Worm (Caenorhabditis elegans) whole organism, late embryonic: ENCODE data around the gene ver-3.

Experiments
- C08G9.2 ChIP-seq: sonication (generic microtip); optimal IDR thresholded peaks from 2 replicates; lab custom pipeline; 2016; ENCODE audit warnings: mild to moderate bottlenecking, missing genetic modification characterization, moderate library complexity, missing compliant biosample characterization
- C38D4.7 ChIP-seq: fragments of 200-800 bp; sonication (Bioruptor generic); optimal IDR thresholded peaks from 2 replicates; lab custom pipeline; 2018; ENCODE audit warnings: mild to moderate bottlenecking, missing genetic modification characterization, moderate library complexity, missing compliant biosample characterization
- K02D7.2 ChIP-seq: sonication (generic microtip); optimal IDR thresholded peaks from 2 replicates; lab custom pipeline; 2017; ENCODE audit warnings: mild to moderate bottlenecking, missing genetic modification characterization, missing compliant biosample characterization
- K09A11.1 ChIP-seq: sonication (generic microtip); optimal IDR thresholded peaks from 2 replicates; lab custom pipeline; 2017; ENCODE audit warnings: antibody characterized with exemption, mild to moderate bottlenecking, missing genetic modification characterization, missing compliant biosample characterization; ENCODE audit not compliant: insufficient read depth
- T23F11.4 ChIP-seq: fragments of 200-800 bp; sonication (Bioruptor generic); optimal IDR thresholded peaks from 2 replicates; lab custom pipeline; 2018; ENCODE audit warnings: mild to moderate bottlenecking, missing genetic modification characterization, missing compliant biosample characterization
- Y22D7AL.16 ChIP-seq: sonication (generic microtip); optimal IDR thresholded peaks from 2 replicates; lab custom pipeline; 2016; ENCODE audit warnings: missing genetic modification characterization, missing compliant biosample characterization
- ama-1 ChIP-seq: fragments of 150-350 bp; optimal IDR thresholded peaks from 2 replicates; lab custom pipeline; 2014
- ceh-14 ChIP-seq: sonication (generic microtip); optimal IDR thresholded peaks from 2 replicates; lab custom pipeline; 2016; ENCODE audit warnings: missing genotype, missing genetic modification characterization, missing compliant biosample characterization
- ceh-19 ChIP-seq: fragments of 200-800 bp; sonication (Bioruptor generic); optimal IDR thresholded peaks from 2 replicates; lab custom pipeline; 2018; ENCODE audit warnings: mild to moderate bottlenecking, missing genetic modification characterization, missing compliant biosample characterization
- ceh-2 ChIP-seq: sonication (generic microtip); optimal IDR thresholded peaks from 2 replicates; lab custom pipeline; 2016; ENCODE audit warnings: missing genotype, missing genetic modification characterization, missing compliant biosample characterization
- ceh-22 ChIP-seq: sonication (generic microtip); optimal IDR thresholded peaks from 2 replicates; lab custom pipeline; 2017; ENCODE audit warnings: missing biosample characterization, missing genetic modification characterization
- ceh-30 ChIP-seq: fragments of 150-350 bp; optimal IDR thresholded peaks from 2 replicates; lab custom pipeline; 2014; ENCODE audit warnings: missing biosample characterization, missing genetic modification characterization
- ceh-31 ChIP-seq: sonication (generic microtip); optimal IDR thresholded peaks from 2 replicates; lab custom pipeline; 2016; ENCODE audit warnings: missing genetic modification characterization, missing compliant biosample characterization
- ceh-34 ChIP-seq: sonication (generic microtip); optimal IDR thresholded peaks from 2 replicates; lab custom pipeline; 2016; ENCODE audit warnings: mild to moderate bottlenecking, missing genetic modification characterization, missing compliant biosample characterization
- ceh-45 ChIP-seq: fragments of 200-800 bp; sonication (Bioruptor generic); IDR thresholded peaks from 2 replicates; pipeline ENCODE4 v1.3.6; 2022; ENCODE audit warnings: missing genetic modification reagents, missing genetic modification characterization, missing compliant biosample characterization
- ceh-48 ChIP-seq: sonication (generic microtip); optimal IDR thresholded peaks from 2 replicates; lab custom pipeline; 2016; ENCODE audit warnings: missing genetic modification characterization, inconsistent platforms, missing compliant biosample characterization
- ceh-6 ChIP-seq: fragments of 200-800 bp; sonication (Bioruptor generic); optimal IDR thresholded peaks from 2 replicates; lab custom pipeline; 2018; ENCODE audit warnings: mild to moderate bottlenecking, missing genetic modification characterization, missing compliant biosample characterization
- che-1 ChIP-seq: sonication (generic microtip); optimal IDR thresholded peaks from 2 replicates; lab custom pipeline; 2016; ENCODE audit warnings: mild to moderate bottlenecking, missing genetic modification characterization, missing compliant biosample characterization
- elt-4 ChIP-seq: sonication (generic microtip); optimal IDR thresholded peaks from 2 replicates; lab custom pipeline; 2016; ENCODE audit warnings: missing genetic modification characterization, missing compliant biosample characterization
- ets-4 ChIP-seq: sonication (generic microtip); optimal IDR thresholded peaks from 2 replicates; lab custom pipeline; 2016; ENCODE audit warnings: missing genetic modification characterization, missing compliant biosample characterization
- eyg-1 ChIP-seq: sonication (generic microtip); optimal IDR thresholded peaks from 2 replicates; lab custom pipeline; 2016; ENCODE audit warnings: missing genotype, missing genetic modification characterization, missing compliant biosample characterization
- fax-1 ChIP-seq: sonication (generic microtip); optimal IDR thresholded peaks from 2 replicates; lab custom pipeline; 2016; ENCODE audit warnings: missing genotype, missing genetic modification characterization, missing compliant biosample characterization
- fkh-10 ChIP-seq: fragments of 150-350 bp; optimal IDR thresholded peaks from 2 replicates; lab custom pipeline; 2014; ENCODE audit warnings: missing biosample characterization, missing genetic modification reagents, missing genetic modification characterization
- fkh-6 ChIP-seq: sonication (generic microtip); optimal IDR thresholded peaks from 2 replicates; lab custom pipeline; 2016; ENCODE audit warnings: missing genetic modification characterization, missing compliant biosample characterization
- hlh-15 ChIP-seq: sonication (generic microtip); optimal IDR thresholded peaks from 2 replicates; lab custom pipeline; 2016; ENCODE audit warnings: missing genetic modification characterization, missing compliant biosample characterization
- hlh-8 ChIP-seq: sonication (generic microtip); optimal IDR thresholded peaks from 2 replicates; lab custom pipeline; 2016; ENCODE audit warnings: missing genotype, missing genetic modification characterization, missing compliant biosample characterization
- lim-6 ChIP-seq: sonication (generic microtip); optimal IDR thresholded peaks from 2 replicates; lab custom pipeline; 2016; ENCODE audit warnings: missing genetic modification characterization, missing compliant biosample characterization
- lin-11 ChIP-seq: fragments of 200-800 bp; sonication (Bioruptor generic); optimal IDR thresholded peaks from 2 replicates; lab custom pipeline; 2018; ENCODE audit warnings: mild to moderate bottlenecking, missing genetic modification characterization, missing compliant biosample characterization
- madf-2 ChIP-seq: sonication (generic microtip); optimal IDR thresholded peaks from 2 replicates; lab custom pipeline; 2017; ENCODE audit warnings: missing genetic modification characterization, missing compliant biosample characterization
- mec-3 ChIP-seq: sonication (generic microtip); optimal IDR thresholded peaks from 2 replicates; lab custom pipeline; 2016; ENCODE audit warnings: borderline replicate concordance, missing genetic modification characterization, missing compliant biosample characterization
- nfya-1 ChIP-seq: sonication (generic microtip); optimal IDR thresholded peaks from 2 replicates; lab custom pipeline; 2017; ENCODE audit warnings: missing genetic modification characterization, mild to moderate bottlenecking, missing compliant biosample characterization, antibody characterized with exemption, moderate library complexity
- nhr-11 ChIP-seq: fragments of 150-350 bp; optimal IDR thresholded peaks from 2 replicates; lab custom pipeline; 2014; ENCODE audit warnings: missing biosample characterization, missing genetic modification characterization
- nhr-232 ChIP-seq: sonication (generic microtip); optimal IDR thresholded peaks from 2 replicates; lab custom pipeline; 2016; ENCODE audit warnings: missing genetic modification characterization, missing compliant biosample characterization
- npax-4 ChIP-seq: sonication (generic microtip); optimal IDR thresholded peaks from 2 replicates; lab custom pipeline; 2016; ENCODE audit warnings: missing genetic modification characterization, missing compliant biosample characterization
- odd-2 ChIP-seq: sonication (generic microtip); optimal IDR thresholded peaks from 2 replicates; lab custom pipeline; 2017; ENCODE audit warnings: antibody characterized with exemption, mild to moderate bottlenecking, missing genetic modification characterization, missing compliant biosample characterization
- pat-9 ChIP-seq: fragments of 200-800 bp; sonication (Bioruptor generic); optimal IDR thresholded peaks from 2 replicates; lab custom pipeline; 2018; ENCODE audit warnings: mild to moderate bottlenecking, missing genetic modification characterization, moderate library complexity, missing compliant biosample characterization
- pax-1 ChIP-seq: fragments of 150-350 bp; optimal IDR thresholded peaks from 2 replicates; lab custom pipeline; 2014; ENCODE audit warnings: missing biosample characterization, missing genetic modification characterization
- pha-2 ChIP-seq: sonication (generic microtip); optimal IDR thresholded peaks from 2 replicates; lab custom pipeline; 2017; ENCODE audit warnings: mild to moderate bottlenecking, missing genetic modification characterization, missing compliant biosample characterization
- pha-4 ChIP-seq: fragments of 150-350 bp; optimal IDR thresholded peaks from 2 replicates; lab custom pipeline; 2018; ENCODE audit warnings: missing biosample characterization, missing genetic modification reagents, missing genetic modification characterization
- pqm-1 ChIP-seq: sonication (generic microtip); optimal IDR thresholded peaks from 2 replicates; lab custom pipeline; 2016; ENCODE audit warnings: missing genetic modification characterization, missing compliant biosample characterization
- pros-1 ChIP-seq: fragments of 150-350 bp; optimal IDR thresholded peaks from 2 replicates; lab custom pipeline; 2014; ENCODE audit warnings: missing biosample characterization, missing genetic modification reagents, missing genetic modification characterization
- ref-2 ChIP-seq: sonication (generic microtip); optimal IDR thresholded peaks from 2 replicates; lab custom pipeline; 2016; ENCODE audit warnings: missing genetic modification characterization, missing compliant biosample characterization
- rnt-1 ChIP-seq: sonication (generic microtip); optimal IDR thresholded peaks from 2 replicates; lab custom pipeline; 2016; ENCODE audit warnings: missing genetic modification characterization, missing compliant biosample characterization
- sox-2 ChIP-seq: fragments of 200-800 bp; sonication (Bioruptor generic); IDR thresholded peaks from 2 replicates; pipeline ENCODE4 v1.3.6; 2022; ENCODE audit warnings: missing genetic modification reagents, missing genetic modification characterization, missing compliant biosample characterization
- sox-4 ChIP-seq: sonication (generic microtip); optimal IDR thresholded peaks from 2 replicates; lab custom pipeline; 2017; ENCODE audit warnings: mild to moderate bottlenecking, missing genetic modification characterization, inconsistent platforms, missing compliant biosample characterization
- syd-9 ChIP-seq: sonication (generic microtip); optimal IDR thresholded peaks from 2 replicates; lab custom pipeline; 2016; ENCODE audit warnings: mild to moderate bottlenecking, missing genetic modification characterization, moderate library complexity, missing compliant biosample characterization
- tbx-7 ChIP-seq: sonication (generic microtip); optimal IDR thresholded peaks from 2 replicates; lab custom pipeline; 2016; ENCODE audit warnings: missing genotype, missing genetic modification characterization, missing compliant biosample characterization
- ttx-3 ChIP-seq: sonication (generic microtip); optimal IDR thresholded peaks from 2 replicates; lab custom pipeline; 2016; ENCODE audit warnings: missing genetic modification reagents, missing genetic modification characterization, missing compliant biosample characterization
- unc-3 ChIP-seq, 2 experiments: fragments of 200-800 bp in 1 of 2; sonication (Bioruptor generic) in 1 of 2; sonication (generic microtip) in 1 of 2; conservative IDR thresholded peaks in 1 of 2; optimal IDR thresholded peaks in 1 of 2; 2 replicates each; pipeline versions ENCODE4 v1.3.6 to Lab custom; 2016 to 2022; ENCODE audit warnings: missing compliant biosample characterization in 2 of 2, missing genetic modification characterization in 2 of 2, missing genetic modification reagents in 1 of 2
- unc-55 ChIP-seq: sonication (generic microtip); optimal IDR thresholded peaks from 2 replicates; lab custom pipeline; 2017; ENCODE audit warnings: missing biosample characterization, missing genetic modification reagents, missing genetic modification characterization
- unc-86 ChIP-seq: sonication (generic microtip); optimal IDR thresholded peaks from 2 replicates; lab custom pipeline; 2016; ENCODE audit warnings: missing genetic modification characterization, missing compliant biosample characterization
- ztf-16 ChIP-seq: sonication (generic microtip); optimal IDR thresholded peaks from 2 replicates; lab custom pipeline; 2017; ENCODE audit warnings: missing genetic modification characterization, missing compliant biosample characterization

Gene ver-3

DNA sequence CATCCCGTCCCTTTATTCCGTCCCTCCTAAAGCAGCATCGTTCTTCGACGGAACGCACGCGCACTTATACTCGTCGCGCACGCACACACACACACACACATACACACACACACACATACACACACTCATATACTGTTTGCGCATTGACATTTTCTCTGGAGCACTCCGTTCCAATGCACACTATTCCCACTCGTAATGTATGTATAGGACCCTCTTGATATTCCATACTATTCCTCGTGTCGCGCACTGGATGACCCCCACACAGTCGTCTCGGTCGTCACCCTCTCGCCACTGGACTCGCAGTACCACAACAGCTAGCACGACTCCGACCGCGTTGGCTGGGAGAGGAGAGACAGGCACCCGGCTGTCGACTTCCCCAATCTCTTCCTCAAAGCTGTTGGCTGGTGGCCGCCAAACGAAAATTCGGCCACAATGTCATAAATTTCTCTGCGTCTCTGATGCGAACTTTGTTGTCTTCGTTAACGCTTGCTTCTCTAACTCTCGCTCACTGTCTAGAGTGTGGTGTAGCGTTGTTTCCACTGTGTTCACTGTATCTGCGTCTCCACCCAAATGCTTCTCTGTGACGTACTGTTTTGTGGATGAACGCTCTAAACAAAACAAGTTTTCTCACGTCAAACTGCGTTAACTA lies 38.9 kb downstream of the ver-3 start:
- TF ChIP-seq ttx-3 (tag; lab: Kevin White, UChicago): no peak
- peak; percentile 90 for TF ChIP-seq pros-1 (tag; lab: Kevin White, UChicago)
- peak; percentile 52 for TF ChIP-seq pat-9 (tag; lab: Kevin White, UChicago)
- peak; percentile 75 for TF ChIP-seq C08G9.2
- TF ChIP-seq lin-11: no peak
- peak; percentile 80 for TF ChIP-seq ceh-14 (tag; lab: Kevin White, UChicago)
- TF ChIP-seq lim-6 (tag; lab: Kevin White, UChicago): peak; percentile 45
- TF ChIP-seq ceh-48 (tag; lab: Kevin White, UChicago): peak; percentile 50
- TF ChIP-seq ceh-31: peak; percentile 97
- TF ChIP-seq ceh-45 (GFP tag; lab: Robert Waterston, UW): no peak
- TF ChIP-seq elt-4: no peak
- TF ChIP-seq C38D4.7 (GFP tag; lab: Kevin White, UChicago): no peak
- TF ChIP-seq T23F11.4 (GFP tag; lab: Kevin White, UChicago): peak; percentile 57
- TF ChIP-seq eyg-1 (tag; lab: Kevin White, UChicago): peak; percentile 71
- peak; percentile 69 for TF ChIP-seq hlh-8
- peak; percentile 51 for TF ChIP-seq ceh-19
- no peak for TF ChIP-seq hlh-15 (tag; lab: Kevin White, UChicago)
- TF ChIP-seq Y22D7AL.16 (tag; lab: Kevin White, UChicago): no peak
- TF ChIP-seq npax-4: no peak
- TF ChIP-seq sox-4 (tag; lab: Kevin White, UChicago): no peak
- peak; percentile 94 for TF ChIP-seq rnt-1 (tag; lab: Kevin White, UChicago)
- peak; percentile 85 for TF ChIP-seq unc-55 (GFP tag; lab: Kevin White, UChicago)
- peak; percentile 90 for TF ChIP-seq ceh-34 (tag; lab: Kevin White, UChicago)
- peak; percentile 86 for TF ChIP-seq ceh-2 (tag; lab: Kevin White, UChicago)
- TF ChIP-seq nhr-11 (tag; lab: Kevin White, UChicago): no peak
- TF ChIP-seq pha-4: no peak
- TF ChIP-seq pha-2 (tag; lab: Kevin White, UChicago): peak; percentile 57
- peak; percentile 89 for TF ChIP-seq ref-2 (tag; lab: Kevin White, UChicago)
- TF ChIP-seq ceh-22 (tag; lab: Kevin White, UChicago): peak; percentile 18
- TF ChIP-seq madf-2 (tag; lab: Kevin White, UChicago): peak; percentile 73
- TF ChIP-seq ets-4: peak; percentile 74
- TF ChIP-seq fkh-6 (tag; lab: Kevin White, UChicago): no peak
- TF ChIP-seq fkh-10 (GFP tag; lab: Kevin White, UChicago): no peak
- peak; percentile 16 for TF ChIP-seq K09A11.1 (tag; lab: Kevin White, UChicago)
- TF ChIP-seq ama-1: peak; percentile 34
- TF ChIP-seq nhr-232 (tag; lab: Kevin White, UChicago): no peak
- peak; percentile 73 for TF ChIP-seq syd-9
- TF ChIP-seq sox-2 (GFP tag; lab: Robert Waterston, UW): no peak
- no peak for TF ChIP-seq K02D7.2
- TF ChIP-seq che-1 (tag; lab: Kevin White, UChicago): no peak
- TF ChIP-seq unc-86 (tag; lab: Kevin White, UChicago): no peak
- TF ChIP-seq fax-1 (tag; lab: Kevin White, UChicago): no peak
- peak; percentile 89 for TF ChIP-seq nfya-1 (tag; lab: Kevin White, UChicago)
- TF ChIP-seq ceh-6: peak; percentile 76
- TF ChIP-seq ceh-30 (tag; lab: Kevin White, UChicago): no peak
- TF ChIP-seq mec-3 (tag; lab: Kevin White, UChicago): peak; percentile 3
- TF ChIP-seq ztf-16 (tag; lab: Kevin White, UChicago): peak; percentile 64
- TF ChIP-seq pqm-1 (tag; lab: Kevin White, UChicago): no peak
- TF ChIP-seq odd-2 (tag; lab: Kevin White, UChicago): no peak
- 0 out of 2 replicates have a peak, but pooled peaks have one; percentile 14 for TF ChIP-seq unc-3 (GFP tag; conservative IDR thresholded peaks at IDR 0.05; lab: Robert Waterston, UW)
- TF ChIP-seq unc-3 (tag; optimal IDR thresholded peaks at IDR 0.05; lab: Kevin White, UChicago): no peak
- TF ChIP-seq tbx-7 (tag; lab: Kevin White, UChicago): peak; percentile 58
- peak; percentile 67 for TF ChIP-seq pax-1
